Worm (Caenorhabditis elegans): Measurements from ENCODE around the gene srh-98.

srh-98 gene

ce11 chrV:16209837-16210236, 25.7 kb downstream of the srh-98 start, which contains the start of gene oac-15:
oac-15 (minus strand) TSS chrV:16209937.
- TF ChIP-seq lin-39 (tag; optimal IDR thresholded peaks at IDR 0.05) (no peak), ZK546.5 (tag; optimal IDR thresholded peaks at IDR 0.05) (no peak), ceh-28 (tag; optimal IDR thresholded peaks at IDR 0.05) (no peak), fkh-2 (tag; optimal IDR thresholded peaks at IDR 0.05) (no peak), pqm-1 (tag; optimal IDR thresholded peaks at IDR 0.05) (no peak), nhr-43 (tag; optimal IDR thresholded peaks at IDR 0.05; ENCODE audit: poor library complexity, severe bottlenecking) (no peak), elt-1 (tag; optimal IDR thresholded peaks at IDR 0.05) (no peak), nhr-23 (tag; optimal IDR thresholded peaks at IDR 0.05) (no peak), unc-62 (GFP tag; optimal IDR thresholded peaks at IDR 0.05) (no peak), ceh-9 (tag; optimal IDR thresholded peaks at IDR 0.05) (no peak), unc-39 (tag; optimal IDR thresholded peaks at IDR 0.05) (no peak), snpc-4 (tag; optimal IDR thresholded peaks at IDR 0.05) (no peak), ztf-11 (tag; optimal IDR thresholded peaks at IDR 0.05) (no peak), ceh-16 (tag; optimal IDR thresholded peaks at IDR 0.05) (no peak), nhr-67 (tag; optimal IDR thresholded peaks at IDR 0.05) (no peak), elt-2 (tag; optimal IDR thresholded peaks at IDR 0.05) (no peak), tbx-2 (tag; optimal IDR thresholded peaks at IDR 0.05) (no peak)

- TF ChIP-seq snpc-4 (tag; optimal IDR thresholded peaks at IDR 0.05): no peak
- TF ChIP-seq eor-1 (tag; optimal IDR thresholded peaks at IDR 0.05): no peak
- no peak for TF ChIP-seq nhr-11 (tag; optimal IDR thresholded peaks at IDR 0.05)
- no peak for TF ChIP-seq lin-15B (tag; optimal IDR thresholded peaks at IDR 0.05)
- TF ChIP-seq ceh-9 (tag; optimal IDR thresholded peaks at IDR 0.05): no peak
Measured at ce11 chrV:16204888-16205287, 30.7 kb downstream of the srh-98 start, which contains the start of gene irld-26. irld-26 (plus strand) TSS chrV:16205188.

- TF ChIP-seq fkh-2 (tag; optimal IDR thresholded peaks at IDR 0.05) (no peak), nhr-43 (tag; optimal IDR thresholded peaks at IDR 0.05; ENCODE audit: poor library complexity, severe bottlenecking) (no peak), mdl-1 (tag; optimal IDR thresholded peaks at IDR 0.05) (no peak), lin-39 (tag; optimal IDR thresholded peaks at IDR 0.05) (no peak), elt-2 (tag; optimal IDR thresholded peaks at IDR 0.05) (no peak), egl-27 (tag; optimal IDR thresholded peaks at IDR 0.05) (no peak)
Measured at ce11 chrV:16202618-16203017, 32.9 kb downstream of the srh-98 start, which contains the start of gene F11A5.18. F11A5.18 (plus strand) TSS chrV:16202918.

- TF ChIP-seq ztf-4 (tag; optimal IDR thresholded peaks at IDR 0.05) (no peak), elt-1 (tag; optimal IDR thresholded peaks at IDR 0.05) (no peak), egl-5 (tag; optimal IDR thresholded peaks at IDR 0.05) (no peak), nhr-23 (tag; optimal IDR thresholded peaks at IDR 0.05) (no peak), nhr-12 (tag; optimal IDR thresholded peaks at IDR 0.05) (no peak), nhr-77 (tag; optimal IDR thresholded peaks at IDR 0.05) (no peak), elt-3 (tag; optimal IDR thresholded peaks at IDR 0.05) (no peak), nhr-25 (tag; optimal IDR thresholded peaks at IDR 0.05) (no peak), mdl-1 (tag; optimal IDR thresholded peaks at IDR 0.05) (no peak), nfya-1 (tag; optimal IDR thresholded peaks at IDR 0.05; ENCODE audit: insufficient read depth) (no peak), elt-2 (tag; optimal IDR thresholded peaks at IDR 0.05) (no peak), ama-1 (optimal IDR thresholded peaks at IDR 0.05) (no peak), lin-39 (tag; optimal IDR thresholded peaks at IDR 0.05) (no peak)
Measured at ce11 chrV:16201730-16202129, 33.8 kb downstream of the srh-98 start, which contains the start of gene F11A5.17. F11A5.17 (plus strand) TSS chrV:16202030.

ce11 chrV:16198016-16198415, 37.5 kb downstream of the srh-98 start, which contains the start of gene F11A5.5:
F11A5.5 (plus strand) TSS chrV:16198316.
- TF ChIP-seq ama-1 (optimal IDR thresholded peaks at IDR 0.05) (no peak), lin-15B (tag; optimal IDR thresholded peaks at IDR 0.05) (no peak), fkh-10 (GFP tag; optimal IDR thresholded peaks at IDR 0.05) (no peak), nhr-12 (tag; optimal IDR thresholded peaks at IDR 0.05) (no peak), mml-1 (tag; optimal IDR thresholded peaks at IDR 0.05) (no peak)

ce11 chrV:16195379-16195778, 40.2 kb downstream of the srh-98 start, which contains the start of gene rabr-3:
rabr-3 (plus strand) TSS chrV:16195679.
- TF ChIP-seq elt-2 (tag; optimal IDR thresholded peaks at IDR 0.05) (no peak), nhr-76 (tag; optimal IDR thresholded peaks at IDR 0.05) (no peak), fos-1 (tag; optimal IDR thresholded peaks at IDR 0.05) (no peak), elt-1 (tag; optimal IDR thresholded peaks at IDR 0.05) (no peak), ceh-28 (tag; optimal IDR thresholded peaks at IDR 0.05) (no peak), nhr-77 (tag; optimal IDR thresholded peaks at IDR 0.05) (no peak), nhr-25 (tag; optimal IDR thresholded peaks at IDR 0.05) (no peak), zag-1 (tag; optimal IDR thresholded peaks at IDR 0.05) (no peak), egl-27 (tag; optimal IDR thresholded peaks at IDR 0.05) (no peak), ama-1 (optimal IDR thresholded peaks at IDR 0.05) (no peak), aly-2 (tag; optimal IDR thresholded peaks at IDR 0.05) (no peak), ZK546.5 (tag; optimal IDR thresholded peaks at IDR 0.05) (no peak), nhr-43 (tag; optimal IDR thresholded peaks at IDR 0.05; ENCODE audit: poor library complexity, severe bottlenecking) (no peak), jun-1 (tag; optimal IDR thresholded peaks at IDR 0.05) (no peak), nfya-1 (tag; optimal IDR thresholded peaks at IDR 0.05; ENCODE audit: insufficient read depth) (no peak), hmg-11 (tag; optimal IDR thresholded peaks at IDR 0.05) (no peak), eor-1 (tag; optimal IDR thresholded peaks at IDR 0.05) (no peak), pha-4 (tag; optimal IDR thresholded peaks at IDR 0.05) (no peak)

Data from whole organism, L3 larva.